Fruit fly (Drosophila melanogaster) whole organism, embryonic: Measurements from ENCODE around the gene CG7407.

Experiments
- Antp ChIP-seq: fragments of 200-800 bp; sonication (Bioruptor generic); optimal IDR thresholded peaks from 3 replicates; lab custom pipeline; 2016; ENCODE audit warnings: missing biosample characterization, missing genetic modification characterization
- B-H1 ChIP-seq: fragments of 200-800 bp; sonication (Bioruptor generic); IDR thresholded peaks from 3 replicates; pipeline ENCODE4 v1.3.6; 2022; ENCODE audit warnings: missing biosample characterization, missing genetic modification characterization
- CG10321 ChIP-seq: fragments of 200-800 bp; sonication (Bioruptor generic); IDR thresholded peaks from 2 replicates; pipeline ENCODE4 v1.3.6; 2022; ENCODE audit warnings: missing biosample characterization, missing genetic modification characterization
- CG10565 ChIP-seq: fragments of 200-800 bp; sonication (Bioruptor generic); optimal IDR thresholded peaks from 3 replicates; lab custom pipeline; 2016; ENCODE audit warnings: missing biosample characterization, mild to moderate bottlenecking, missing genetic modification characterization
- CG11695 ChIP-seq: fragments of 200-800 bp; sonication (Bioruptor generic); IDR thresholded peaks from 3 replicates; pipeline ENCODE4 v1.3.6; 2022; ENCODE audit warnings: missing biosample characterization, missing genetic modification characterization
- CG14014 ChIP-seq: fragments of 200-800 bp; sonication (Bioruptor generic); IDR thresholded peaks from 2 replicates; pipeline ENCODE4 v1.3.6; 2022; ENCODE audit warnings: missing biosample characterization, missing genetic modification characterization
- CG14050 ChIP-seq: fragments of 200-800 bp; sonication (Bioruptor generic); IDR thresholded peaks from 3 replicates; pipeline ENCODE4 v1.3.6; 2022; ENCODE audit warnings: missing biosample characterization, missing genetic modification characterization
- CG14860 ChIP-seq: fragments of 200-800 bp; sonication (Bioruptor generic); IDR thresholded peaks from 3 replicates; pipeline ENCODE4 v1.3.6; 2022; ENCODE audit warnings: missing biosample characterization, missing genetic modification characterization; ENCODE audit not compliant: partially characterized antibody
- CG15601 ChIP-seq: fragments of 200-800 bp; sonication (Bioruptor generic); optimal IDR thresholded peaks from 3 replicates; lab custom pipeline; 2019; ENCODE audit warnings: missing biosample characterization, mild to moderate bottlenecking, missing genetic modification characterization, moderate library complexity
- CG16815 ChIP-seq: fragments of 200-800 bp; sonication (Bioruptor generic); optimal IDR thresholded peaks from 3 replicates; lab custom pipeline; 2017; ENCODE audit warnings: missing biosample characterization, mild to moderate bottlenecking, missing genetic modification characterization
- CG30020 ChIP-seq: fragments of 200-800 bp; optimal IDR thresholded peaks from 2 replicates; lab custom pipeline; 2019; ENCODE audit warnings: missing biosample characterization, mild to moderate bottlenecking, missing genetic modification characterization, moderate library complexity
- CG42726 ChIP-seq: fragments of 200-800 bp; sonication (Bioruptor generic); IDR thresholded peaks from 2 replicates; pipeline ENCODE4 v1.3.6; 2022; ENCODE audit warnings: missing biosample characterization, missing genetic modification characterization; ENCODE audit not compliant: partially characterized antibody
- CG4424 ChIP-seq: fragments of 200-800 bp; sonication (Bioruptor generic); optimal IDR thresholded peaks from 3 replicates; lab custom pipeline; 2016; ENCODE audit warnings: missing biosample characterization, missing genetic modification characterization
- CG5180 ChIP-seq: fragments of 200-800 bp; sonication (Bioruptor generic); optimal IDR thresholded peaks from 3 replicates; lab custom pipeline; 2017; ENCODE audit warnings: missing biosample characterization, missing genetic modification characterization, mild to moderate bottlenecking, moderate library complexity, missing genetic modification reagents
- CG6254 ChIP-seq: fragments of 200-800 bp; sonication (Bioruptor generic); optimal IDR thresholded peaks from 3 replicates; lab custom pipeline; 2017; ENCODE audit warnings: mild to moderate bottlenecking, missing biosample characterization, missing genetic modification reagents, missing genetic modification characterization
- CG6272 ChIP-seq: fragments of 200-800 bp; sonication (Bioruptor generic); IDR thresholded peaks from 2 replicates; pipeline ENCODE4 v1.3.6; 2022; ENCODE audit warnings: missing biosample characterization, missing genetic modification characterization
- CG6683 ChIP-seq: fragments of 200-800 bp; sonication (Bioruptor generic); optimal IDR thresholded peaks from 2 replicates; lab custom pipeline; 2017; ENCODE audit warnings: missing biosample characterization, mild to moderate bottlenecking, missing genetic modification characterization, missing genetic modification reagents
- CG7357 ChIP-seq: fragments of 200-800 bp; sonication (Bioruptor generic); IDR thresholded peaks from 3 replicates; pipeline ENCODE4 v1.3.6; 2022; ENCODE audit warnings: missing biosample characterization, missing genetic modification characterization
- CG7556 ChIP-seq: fragments of 200-800 bp; sonication (Bioruptor generic); optimal IDR thresholded peaks from 2 replicates; lab custom pipeline; 2017; ENCODE audit warnings: missing biosample characterization, mild to moderate bottlenecking, missing genetic modification characterization
- CHES-1-like ChIP-seq: fragments of 200-800 bp; sonication (Bioruptor generic); optimal IDR thresholded peaks from 2 replicates; lab custom pipeline; 2016; ENCODE audit warnings: missing biosample characterization, missing genetic modification characterization
- D19B ChIP-seq: fragments of 200-800 bp; sonication (Bioruptor generic); optimal IDR thresholded peaks from 2 replicates; lab custom pipeline; 2017; ENCODE audit warnings: missing biosample characterization, mild to moderate bottlenecking, missing genetic modification characterization
- Dfd ChIP-seq, 2 experiments: fragments of >200 bp; optimal IDR thresholded peaks; 2 replicates each; lab custom pipeline; 2017; ENCODE audit warnings: missing biosample characterization in 2 of 2, missing genetic modification characterization in 2 of 2
- Dref ChIP-seq: fragments of 200-800 bp; sonication (Bioruptor generic); IDR thresholded peaks from 2 replicates; pipeline ENCODE4 v1.3.6; 2022; ENCODE audit warnings: missing biosample characterization, missing genetic modification characterization
- E2f2 ChIP-seq: fragments of 200-800 bp; sonication (Bioruptor generic); IDR thresholded peaks from 2 replicates; pipeline ENCODE4 v1.3.6; 2022; ENCODE audit warnings: missing biosample characterization, missing genetic modification characterization
- ERR ChIP-seq: fragments of 200-800 bp; sonication (Bioruptor generic); optimal IDR thresholded peaks from 2 replicates; lab custom pipeline; 2016; ENCODE audit warnings: missing biosample characterization, missing genetic modification characterization
- Fer1 ChIP-seq: fragments of 200-800 bp; sonication (Bioruptor generic); optimal IDR thresholded peaks from 2 replicates; lab custom pipeline; 2017; ENCODE audit warnings: missing biosample characterization, mild to moderate bottlenecking, missing genetic modification characterization
- Hand ChIP-seq: fragments of 200-800 bp; sonication (Bioruptor generic); optimal IDR thresholded peaks from 2 replicates; lab custom pipeline; 2017; ENCODE audit warnings: mild to moderate bottlenecking, missing biosample characterization, missing genetic modification reagents, missing genetic modification characterization
- Hmr ChIP-seq: fragments of 200-800 bp; sonication (Bioruptor generic); optimal IDR thresholded peaks from 3 replicates; lab custom pipeline; 2017; ENCODE audit warnings: mild to moderate bottlenecking, missing biosample characterization, missing genetic modification reagents, missing genetic modification characterization
- Lhr ChIP-seq: fragments of 200-800 bp; sonication (Bioruptor generic); optimal IDR thresholded peaks from 3 replicates; lab custom pipeline; 2017; ENCODE audit warnings: mild to moderate bottlenecking, missing biosample characterization, missing genetic modification reagents, missing genetic modification characterization
- Mrtf ChIP-seq: fragments of 200-800 bp; sonication (Bioruptor generic); IDR thresholded peaks from 3 replicates; pipeline ENCODE4 v1.3.6; 2022; ENCODE audit warnings: missing biosample characterization, missing genetic modification characterization
- NC2α ChIP-seq: fragments of 200-800 bp; sonication (Bioruptor generic); optimal IDR thresholded peaks from 2 replicates; lab custom pipeline; 2016; ENCODE audit warnings: missing biosample characterization, missing genetic modification characterization
- NC2β ChIP-seq: fragments of 200-800 bp; sonication (Bioruptor generic); optimal IDR thresholded peaks from 2 replicates; lab custom pipeline; 2016; ENCODE audit warnings: missing biosample characterization, missing genetic modification characterization
- Oli ChIP-seq: fragments of 200-800 bp; sonication (Bioruptor generic); optimal IDR thresholded peaks from 2 replicates; lab custom pipeline; 2018; ENCODE audit warnings: missing biosample characterization, mild to moderate bottlenecking, missing genetic modification characterization, moderate library complexity
- Six4 ChIP-seq: fragments of 200-800 bp; sonication (Bioruptor generic); optimal IDR thresholded peaks from 2 replicates; lab custom pipeline; 2016; ENCODE audit warnings: missing biosample characterization, missing genetic modification characterization
- Sox100B ChIP-seq: fragments of 200-800 bp; sonication (Bioruptor generic); optimal IDR thresholded peaks from 3 replicates; lab custom pipeline; 2018; ENCODE audit warnings: missing biosample characterization, mild to moderate bottlenecking, missing genetic modification characterization
- YL-1 ChIP-seq: fragments of 200-800 bp; sonication (Bioruptor generic); optimal IDR thresholded peaks from 3 replicates; lab custom pipeline; 2017; ENCODE audit warnings: missing biosample characterization, mild to moderate bottlenecking, missing genetic modification characterization
- bbx ChIP-seq: fragments of 200-800 bp; sonication (Bioruptor generic); IDR thresholded peaks from 2 replicates; pipeline ENCODE4 v1.3.6; 2022; ENCODE audit warnings: missing biosample characterization, missing genetic modification characterization; ENCODE audit not compliant: partially characterized antibody
- br ChIP-seq: fragments of >200 bp; optimal IDR thresholded peaks from 2 replicates; lab custom pipeline; 2017
- chif ChIP-seq, 2 experiments: fragments of 200-800 bp; sonication (Bioruptor generic); optimal IDR thresholded peaks; 3 replicates each; lab custom pipeline; 2016; ENCODE audit warnings: missing biosample characterization in 2 of 2, missing genetic modification characterization in 2 of 2
- dati ChIP-seq: fragments of 200-800 bp; sonication (Bioruptor generic); IDR thresholded peaks from 2 replicates; pipeline ENCODE4 v1.3.6; 2022; ENCODE audit warnings: missing biosample characterization, missing genetic modification characterization
- fru ChIP-seq: fragments of >200 bp; optimal IDR thresholded peaks from 2 replicates; lab custom pipeline; 2017
- gce ChIP-seq: fragments of 200-800 bp; sonication (Bioruptor generic); IDR thresholded peaks from 3 replicates; pipeline ENCODE4 v1.3.6; 2022; ENCODE audit warnings: missing biosample characterization, missing genetic modification characterization
- grau ChIP-seq: fragments of 200-800 bp; optimal IDR thresholded peaks from 3 replicates; lab custom pipeline; 2019; ENCODE audit warnings: missing biosample characterization, mild to moderate bottlenecking, missing genetic modification characterization, moderate library complexity
- h ChIP-seq: fragments of >200 bp; optimal IDR thresholded peaks from 2 replicates; lab custom pipeline; 2017
- ham ChIP-seq: fragments of 200-800 bp; sonication (Bioruptor generic); IDR thresholded peaks from 2 replicates; pipeline ENCODE4 v1.3.6; 2022; ENCODE audit warnings: missing biosample characterization, missing genetic modification characterization
- klu ChIP-seq: fragments of 200-800 bp; sonication (Bioruptor generic); IDR thresholded peaks from 2 replicates; pipeline ENCODE4 v1.3.6; 2022; ENCODE audit warnings: missing biosample characterization, missing genetic modification characterization
- phol ChIP-seq: fragments of 200-800 bp; sonication (Bioruptor generic); optimal IDR thresholded peaks from 3 replicates; lab custom pipeline; 2018; ENCODE audit warnings: missing biosample characterization, mild to moderate bottlenecking, missing genetic modification characterization, moderate library complexity
- toy ChIP-seq: fragments of 200-800 bp; sonication (Bioruptor generic); IDR thresholded peaks from 2 replicates; pipeline ENCODE4 v1.3.6; 2022; ENCODE audit warnings: missing biosample characterization, missing genetic modification characterization
- usp ChIP-seq: fragments of >200 bp; optimal IDR thresholded peaks from 2 replicates; lab custom pipeline; 2017; ENCODE audit warnings: missing biosample characterization, missing genetic modification characterization

CG7407 gene

DNA sequence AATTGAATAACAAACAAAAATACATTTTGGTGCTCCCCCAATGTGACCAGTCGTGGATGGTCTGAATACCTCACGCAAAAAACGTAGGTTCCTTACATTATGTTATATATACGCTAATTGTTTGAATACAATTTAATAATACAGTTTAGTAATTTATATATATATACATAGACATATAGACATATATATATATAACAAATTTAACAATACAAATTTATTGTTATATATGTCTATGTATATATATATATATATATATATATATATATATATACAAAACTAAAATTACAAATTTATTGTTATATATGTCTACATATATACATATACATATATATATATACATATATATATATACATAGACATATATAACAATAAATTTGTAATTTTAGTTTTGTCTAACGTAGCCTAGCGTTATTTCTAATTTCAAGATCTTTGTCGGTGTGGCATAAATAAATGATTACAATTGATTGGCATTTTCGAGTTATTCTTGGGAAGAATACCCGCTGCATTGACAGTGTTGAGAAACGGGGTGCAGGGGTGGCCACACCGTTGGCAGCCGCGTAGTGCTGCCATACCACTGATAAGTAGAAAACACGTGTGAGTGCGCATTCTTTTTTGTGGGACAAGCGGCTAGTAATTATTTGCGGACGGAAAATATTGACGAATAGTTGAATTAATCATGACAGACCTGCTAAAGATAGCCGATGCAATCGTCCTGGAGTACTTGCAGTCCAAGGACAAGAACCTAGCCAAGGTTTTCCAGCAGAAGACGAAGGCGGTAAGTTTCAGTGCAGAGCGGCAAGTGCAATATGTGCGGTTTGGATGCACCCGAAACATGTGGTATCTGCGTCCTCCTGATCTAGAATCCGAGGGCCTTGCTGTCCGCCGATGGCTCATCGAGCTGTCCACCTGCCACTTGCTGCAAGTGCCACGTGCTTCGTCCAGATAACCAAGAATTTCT lies 9.2 kb downstream of the CG7407 start, which contains the start of the genes CG7148 and Nopp140 (continued):
- peak; percentile 61 for TF ChIP-seq grau (tag; lab: Kevin White, UChicago)
- peak; percentile 35 for TF ChIP-seq CG16815 (GFP tag; lab: Kevin White, UChicago)
- no peak for TF ChIP-seq CG10565 (GFP tag; lab: Kevin White, UChicago)
- TF ChIP-seq CHES-1-like (GFP tag; lab: Kevin White, UChicago): peak; percentile 59
- 0 out of 3 replicates have a peak, but pooled peaks have one; percentile 15 for TF ChIP-seq CG7357 (GFP tag; lab: Robert Waterston, UW)
- TF ChIP-seq br: no peak
- 0 out of 3 replicates have a peak, but pooled peaks have one; percentile 24 for TF ChIP-seq CG11695 (GFP tag; lab: Robert Waterston, UW)
- TF ChIP-seq Sox100B: peak; percentile 3
- TF ChIP-seq usp (GFP tag; lab: Kevin White, UChicago): no peak
- peak; percentile 93 for TF ChIP-seq YL-1 (GFP tag; lab: Kevin White, UChicago)
- peak; percentile 59 for TF ChIP-seq phol (tag; lab: Kevin White, UChicago)
- TF ChIP-seq CG6683 (GFP tag; lab: Kevin White, UChicago): peak; percentile 43
- TF ChIP-seq ERR (GFP tag; lab: Kevin White, UChicago): peak; percentile 34
- peak; percentile 32 for TF ChIP-seq Oli (tag; lab: Kevin White, UChicago)
- TF ChIP-seq fru: no peak
- peak; percentile 74 for TF ChIP-seq CG30020
- TF ChIP-seq CG14860 (GFP tag; lab: Robert Waterston, UW): no peak
- TF ChIP-seq Hand (GFP tag; lab: Kevin White, UChicago): peak; percentile 10
- TF ChIP-seq klu (GFP tag; lab: Robert Waterston, UW): peak; percentile 44; the same call in 1 of the 2 replicates
- no peak for TF ChIP-seq Dfd (GFP tag; optimal IDR thresholded peaks at IDR 0.05; lab: Kevin White, UChicago)
- TF ChIP-seq CG14050 (GFP tag; lab: Robert Waterston, UW): 0 out of 3 replicates have a peak, but pooled peaks have one; percentile 11
- peak; percentile 35 for TF ChIP-seq CG6254
- peak; percentile 64 for TF ChIP-seq Fer1
- TF ChIP-seq CG4424 (GFP tag; lab: Kevin White, UChicago): peak; percentile 52
- TF ChIP-seq CG6272: no peak
- TF ChIP-seq CG14014 (GFP tag; lab: Robert Waterston, UW): 0 out of 2 replicates have a peak, but pooled peaks have one; percentile 37
- peak; percentile 35; the same call in 1 of the 2 replicates for TF ChIP-seq CG42726 (GFP tag; lab: Robert Waterston, UW)
- TF ChIP-seq Lhr (GFP tag; lab: Kevin White, UChicago): peak; percentile 32
- TF ChIP-seq chif (GFP tag; optimal IDR thresholded peaks at IDR 0.05; lab: Kevin White, UChicago): peak; percentile 26 to 54
- peak; percentile 49 for TF ChIP-seq bbx (GFP tag; lab: Robert Waterston, UW)
- no peak for TF ChIP-seq ham (GFP tag; lab: Robert Waterston, UW)
- no peak for TF ChIP-seq toy (GFP tag; lab: Robert Waterston, UW)
- peak; percentile 44 for TF ChIP-seq Dref (GFP tag; lab: Robert Waterston, UW)
- TF ChIP-seq CG15601 (tag; lab: Kevin White, UChicago): peak; percentile 27
- peak; percentile 33 for TF ChIP-seq D19B (GFP tag; lab: Kevin White, UChicago)
- TF ChIP-seq CG5180 (GFP tag; lab: Kevin White, UChicago): no peak
- 0 out of 3 replicates have a peak, but pooled peaks have one; percentile 48 for TF ChIP-seq gce (GFP tag; lab: Robert Waterston, UW)
- no peak for TF ChIP-seq CG7556
- TF ChIP-seq CG10321 (GFP tag; lab: Robert Waterston, UW): peak; percentile 46; the same call in 1 of the 2 replicates
- no peak for TF ChIP-seq h (lab: Kevin White, UChicago)
- TF ChIP-seq Antp (GFP tag; lab: Kevin White, UChicago): peak; percentile 75
- peak; percentile 40; the same call in 1 of the 3 replicates for TF ChIP-seq Mrtf
- 0 out of 2 replicates have a peak, but pooled peaks have one; percentile 30 for TF ChIP-seq dati
- TF ChIP-seq Six4 (GFP tag; lab: Kevin White, UChicago): peak; percentile 30
- TF ChIP-seq NC2α (GFP tag; lab: Kevin White, UChicago): no peak
- no peak; the same call in 2 of the 3 replicates for TF ChIP-seq B-H1 (GFP tag; lab: Robert Waterston, UW)
- TF ChIP-seq Hmr (GFP tag; lab: Kevin White, UChicago): peak; percentile 74
- TF ChIP-seq E2f2: peak; percentile 55
- peak; percentile 37 for TF ChIP-seq NC2β (GFP tag; lab: Kevin White, UChicago)
